Fruit fly (Drosophila melanogaster): Measurements from ENCODE around the gene Tpt.

Tpt gene

dm6 chr3L:8385055-8385454, 20.0 kb downstream of the Tpt start (continued):
- no peak for TF ChIP-seq CG18011 (GFP tag; optimal IDR thresholded peaks at IDR 0.05)
- TF ChIP-seq CrebB (tag; optimal IDR thresholded peaks at IDR 0.05): no peak
- no peak for TF ChIP-seq CG15696 (tag; optimal IDR thresholded peaks at IDR 0.05)
- no peak for TF ChIP-seq gsb-n (tag; optimal IDR thresholded peaks at IDR 0.05)
- no peak for TF ChIP-seq Bgb (GFP tag; IDR thresholded peaks at IDR 0.05; ENCODE audit: partially characterized antibody)
- no peak for TF ChIP-seq CG10366 (GFP tag; IDR thresholded peaks at IDR 0.05)
- TF ChIP-seq Usf (GFP tag; optimal IDR thresholded peaks at IDR 0.05): no peak
- peak; percentile 25 for TF ChIP-seq fd96Cb (tag; optimal IDR thresholded peaks at IDR 0.05)
- TF ChIP-seq CG15601 (tag; optimal IDR thresholded peaks at IDR 0.05): peak; percentile 1
- no peak for TF ChIP-seq tna (GFP tag; IDR thresholded peaks at IDR 0.05; ENCODE audit: partially characterized antibody)
- no peak for TF ChIP-seq CG9437 (GFP tag; optimal IDR thresholded peaks at IDR 0.05)
- TF ChIP-seq CG4854 (GFP tag; optimal IDR thresholded peaks at IDR 0.05): no peak
- TF ChIP-seq Doc3 (GFP tag; IDR thresholded peaks at IDR 0.05; ENCODE audit: partially characterized antibody): no peak
- no peak for TF ChIP-seq CG7372 (GFP tag; IDR thresholded peaks at IDR 0.05)
- TF ChIP-seq phol (tag; optimal IDR thresholded peaks at IDR 0.05): peak; percentile 47
- TF ChIP-seq CG11696 (GFP tag; IDR thresholded peaks at IDR 0.05): no peak
- TF ChIP-seq row (GFP tag; IDR thresholded peaks at IDR 0.05): no peak
- peak; percentile 29; the same call in 1 of the 2 replicates for TF ChIP-seq CG17328 (GFP tag; IDR thresholded peaks at IDR 0.05)
- no peak for TF ChIP-seq Oaz (GFP tag; IDR thresholded peaks at IDR 0.05)
- peak; percentile 56; the same call in 1 of the 2 replicates for TF ChIP-seq Drgx (GFP tag; IDR thresholded peaks at IDR 0.05)
- no peak for TF ChIP-seq stc (GFP tag; IDR thresholded peaks at IDR 0.05)
- TF ChIP-seq prd (optimal IDR thresholded peaks at IDR 0.05): no peak
- no peak for TF ChIP-seq prd (GFP tag; IDR thresholded peaks at IDR 0.05)
- TF ChIP-seq CHES-1-like (GFP tag; optimal IDR thresholded peaks at IDR 0.05): no peak
- TF ChIP-seq HLH3B (GFP tag; IDR thresholded peaks at IDR 0.05): no peak
- TF ChIP-seq danr (GFP tag; IDR thresholded peaks at IDR 0.05): no peak
- no peak for TF ChIP-seq tup (GFP tag; optimal IDR thresholded peaks at IDR 0.05)
- no peak for TF ChIP-seq eve (GFP tag; optimal IDR thresholded peaks at IDR 0.05)
- no peak for TF ChIP-seq eyg (GFP tag; optimal IDR thresholded peaks at IDR 0.05)
- no peak for TF ChIP-seq Hmx (GFP tag; optimal IDR thresholded peaks at IDR 0.05)
- TF ChIP-seq CG17829 (tag; optimal IDR thresholded peaks at IDR 0.05): no peak
- peak; percentile 10 for TF ChIP-seq CG9609 (GFP tag; optimal IDR thresholded peaks at IDR 0.05)
- TF ChIP-seq CG8765 (GFP tag; IDR thresholded peaks at IDR 0.05): no peak
- TF ChIP-seq CG6813 (GFP tag; optimal IDR thresholded peaks at IDR 0.05): no peak
- TF ChIP-seq CG1792 (GFP tag; optimal IDR thresholded peaks at IDR 0.05): no peak
- TF ChIP-seq cg (GFP tag; optimal IDR thresholded peaks at IDR 0.05): no peak
- no peak for TF ChIP-seq zf30C (GFP tag; optimal IDR thresholded peaks at IDR 0.05)
- TF ChIP-seq lilli (GFP tag; optimal IDR thresholded peaks at IDR 0.05): no peak
- TF ChIP-seq CG2120 (GFP tag; optimal IDR thresholded peaks at IDR 0.05): no peak
- no peak for TF ChIP-seq tgo (GFP tag; IDR thresholded peaks at IDR 0.05)
- no peak for TF ChIP-seq CG7928 (GFP tag; optimal IDR thresholded peaks at IDR 0.05)
- TF ChIP-seq Hand (GFP tag; optimal IDR thresholded peaks at IDR 0.05): no peak
- no peak for TF ChIP-seq dan (GFP tag; IDR thresholded peaks at IDR 0.05)
- TF ChIP-seq GATAe (GFP tag; conservative IDR thresholded peaks at IDR 0.05): no peak
- TF ChIP-seq Poxn (GFP tag; IDR thresholded peaks at IDR 0.05): no peak
- peak; percentile 56 for TF ChIP-seq CG10979 (tag; optimal IDR thresholded peaks at IDR 0.05)
- TF ChIP-seq Six4 (GFP tag; optimal IDR thresholded peaks at IDR 0.05): no peak
- no peak for TF ChIP-seq CG7963 (GFP tag; IDR thresholded peaks at IDR 0.05; ENCODE audit: partially characterized antibody)
- TF ChIP-seq CG18619 (GFP tag; optimal IDR thresholded peaks at IDR 0.05): no peak
- no peak for TF ChIP-seq mirr (GFP tag; optimal IDR thresholded peaks at IDR 0.05)
- TF ChIP-seq sna (GFP tag; IDR thresholded peaks at IDR 0.05; ENCODE audit: partially characterized antibody): no peak
- TF ChIP-seq CG2889 (GFP tag; IDR thresholded peaks at IDR 0.05): no peak

All from whole organism, embryonic.